Worm (Caenorhabditis elegans) whole organism, young adult: ENCODE data around the gene C02F5.5.

Experiments used
- pha-4 ChIP-seq: fragments of 150-350 bp; sonication (generic microtip); optimal IDR thresholded peaks from 2 replicates; lab custom pipeline; 2014; ENCODE audit warnings: missing biosample characterization, missing genetic modification reagents, missing genetic modification characterization
- sptf-2 ChIP-seq: fragments of 200-800 bp; sonication (Bioruptor generic); optimal IDR thresholded peaks from 2 replicates; lab custom pipeline; 2018; ENCODE audit warnings: mild to moderate bottlenecking, missing genetic modification characterization, missing compliant biosample characterization

- TF ChIP-seq pha-4 (no peak), sptf-2 (no peak)
Observed at ce11 chrIII:8232634-8233033, 3.3 kb upstream of the C02F5.5 start, which contains the start of gene henn-1.
